Fruit fly (Drosophila melanogaster) whole organism, embryonic: ENCODE data around the gene put.
A peak's percentile ranks its signal among the peaks of the same experiment; 100 is the strongest.

Experiments used
- CG10147 ChIP-seq: fragments of 200-800 bp; sonication (Bioruptor generic); optimal IDR thresholded peaks from 2 replicates; lab custom pipeline; 2019; ENCODE audit warnings: missing biosample characterization, mild to moderate bottlenecking, missing genetic modification characterization, moderate library complexity
- CG10274 ChIP-seq: fragments of 200-800 bp; sonication (Bioruptor generic); optimal IDR thresholded peaks from 3 replicates; lab custom pipeline; 2017; ENCODE audit warnings: missing biosample characterization, mild to moderate bottlenecking, missing genetic modification characterization
- CG10543 ChIP-seq: fragments of 200-800 bp; sonication (Bioruptor generic); optimal IDR thresholded peaks from 3 replicates; lab custom pipeline; 2017; ENCODE audit warnings: missing biosample characterization, mild to moderate bottlenecking, missing genetic modification characterization, moderate library complexity
- CG11085 ChIP-seq: fragments of 200-800 bp; sonication (Bioruptor generic); IDR thresholded peaks from 2 replicates; pipeline ENCODE4 v1.3.6; 2022; ENCODE audit warnings: missing biosample characterization, missing genetic modification characterization
- CG11456 ChIP-seq: fragments of 200-800 bp; sonication (Bioruptor generic); IDR thresholded peaks from 3 replicates; pipeline ENCODE4 v1.3.6; 2022; ENCODE audit warnings: missing biosample characterization, missing genetic modification characterization
- CG13287 ChIP-seq: fragments of 200-800 bp; sonication (Bioruptor generic); IDR thresholded peaks from 2 replicates; pipeline ENCODE4 v1.3.6; 2022; ENCODE audit warnings: missing biosample characterization, missing genetic modification characterization; ENCODE audit not compliant: partially characterized antibody
- CG15011 ChIP-seq: fragments of 200-800 bp; sonication (Bioruptor generic); optimal IDR thresholded peaks from 3 replicates; lab custom pipeline; 2018; ENCODE audit warnings: missing biosample characterization, mild to moderate bottlenecking, missing genetic modification characterization
- CG32532 ChIP-seq: fragments of 200-800 bp; sonication (Bioruptor generic); IDR thresholded peaks from 2 replicates; pipeline ENCODE4 v1.3.6; 2022; ENCODE audit warnings: missing biosample characterization, missing genetic modification characterization
- CG32772 ChIP-seq: fragments of 200-800 bp; sonication (Bioruptor generic); IDR thresholded peaks from 2 replicates; pipeline ENCODE4 v1.3.6; 2022; ENCODE audit warnings: missing biosample characterization, missing genetic modification characterization
- CG33557 ChIP-seq: fragments of 200-800 bp; sonication (Bioruptor generic); optimal IDR thresholded peaks from 2 replicates; lab custom pipeline; 2019; ENCODE audit warnings: missing biosample characterization, mild to moderate bottlenecking, missing genetic modification characterization, moderate library complexity
- CG3838 ChIP-seq: fragments of 200-800 bp; sonication (Bioruptor generic); optimal IDR thresholded peaks from 3 replicates; lab custom pipeline; 2016; ENCODE audit warnings: missing biosample characterization, missing genetic modification characterization
- CG42726 ChIP-seq: fragments of 200-800 bp; sonication (Bioruptor generic); IDR thresholded peaks from 2 replicates; pipeline ENCODE4 v1.3.6; 2022; ENCODE audit warnings: missing biosample characterization, missing genetic modification characterization; ENCODE audit not compliant: partially characterized antibody
- CG4328 ChIP-seq: fragments of 200-800 bp; sonication (Bioruptor generic); optimal IDR thresholded peaks from 3 replicates; lab custom pipeline; 2017; ENCODE audit warnings: missing biosample characterization, missing genetic modification reagents, missing genetic modification characterization
- CG4820 ChIP-seq: fragments of 200-800 bp; sonication (Bioruptor generic); optimal IDR thresholded peaks from 3 replicates; lab custom pipeline; 2016; ENCODE audit warnings: missing biosample characterization, missing genetic modification characterization
- CG6765 ChIP-seq: fragments of 200-800 bp; sonication (Bioruptor generic); optimal IDR thresholded peaks from 3 replicates; lab custom pipeline; 2017; ENCODE audit warnings: missing biosample characterization, mild to moderate bottlenecking, missing genetic modification characterization
- CG8478 ChIP-seq: fragments of >200 bp; optimal IDR thresholded peaks from 2 replicates; lab custom pipeline; 2018
- CG9817 ChIP-seq: fragments of 200-800 bp; sonication (Bioruptor generic); optimal IDR thresholded peaks from 2 replicates; lab custom pipeline; 2018; ENCODE audit warnings: missing biosample characterization, mild to moderate bottlenecking, missing genetic modification characterization, moderate library complexity
- CkIIα-i1 ChIP-seq: fragments of 200-800 bp; sonication (Bioruptor generic); IDR thresholded peaks from 2 replicates; pipeline ENCODE4 v1.3.6; 2022; ENCODE audit warnings: missing biosample characterization, missing genetic modification characterization
- D ChIP-seq, 2 experiments: fragments of 200-800 bp in 1 of 2; fragments of >200 bp in 1 of 2; sonication (Bioruptor generic) in 1 of 2; optimal IDR thresholded peaks; 2 replicates in 1 of 2; 3 replicates in 1 of 2; lab custom pipeline; 2017; ENCODE audit warnings: mild to moderate bottlenecking in 1 of 2, missing biosample characterization in 1 of 2, missing genetic modification characterization in 1 of 2, missing genetic modification reagents in 1 of 2
- Deaf1 ChIP-seq: fragments of 200-800 bp; optimal IDR thresholded peaks from 3 replicates; lab custom pipeline; 2019; ENCODE audit warnings: missing biosample characterization, mild to moderate bottlenecking, missing genetic modification characterization, moderate library complexity
- Dek ChIP-seq: fragments of 200-800 bp; sonication (Bioruptor generic); optimal IDR thresholded peaks from 3 replicates; lab custom pipeline; 2019; ENCODE audit warnings: missing biosample characterization, mild to moderate bottlenecking, missing genetic modification characterization, moderate library complexity
- Drgx ChIP-seq: fragments of 200-800 bp; sonication (Bioruptor generic); IDR thresholded peaks from 2 replicates; pipeline ENCODE4 v1.3.6; 2022; ENCODE audit warnings: missing biosample characterization, missing genetic modification characterization
- Elba2 ChIP-seq: fragments of 200-800 bp; sonication (Bioruptor generic); optimal IDR thresholded peaks from 3 replicates; lab custom pipeline; 2016; ENCODE audit warnings: missing biosample characterization, missing genetic modification characterization
- Ets65A ChIP-seq: fragments of 200-800 bp; sonication (Bioruptor generic); peaks from one replicate; lab custom pipeline; 2016; ENCODE audit warnings: missing biosample characterization, missing genetic modification characterization
- HLH54F ChIP-seq: fragments of 200-800 bp; sonication (Bioruptor generic); optimal IDR thresholded peaks from 3 replicates; lab custom pipeline; 2016; ENCODE audit warnings: missing biosample characterization, missing genetic modification characterization
- HmgZ ChIP-seq: fragments of 200-800 bp; sonication (Bioruptor generic); optimal IDR thresholded peaks from 2 replicates; lab custom pipeline; 2018; ENCODE audit warnings: missing biosample characterization, mild to moderate bottlenecking, missing genetic modification characterization
- NC2β ChIP-seq: fragments of 200-800 bp; sonication (Bioruptor generic); optimal IDR thresholded peaks from 2 replicates; lab custom pipeline; 2016; ENCODE audit warnings: missing biosample characterization, missing genetic modification characterization
- Pdp1 ChIP-seq, 2 experiments: fragments of 200-800 bp; sonication (Bioruptor generic); optimal IDR thresholded peaks; 3 replicates each; lab custom pipeline; 2016; ENCODE audit warnings: missing biosample characterization in 2 of 2, missing genetic modification characterization in 2 of 2, mild to moderate bottlenecking in 1 of 2, moderate library complexity in 1 of 2
- Rfx ChIP-seq: fragments of 200-800 bp; sonication (Bioruptor generic); IDR thresholded peaks from 2 replicates; pipeline ENCODE4 v1.3.6; 2022; ENCODE audit warnings: missing biosample characterization, missing genetic modification characterization
- da ChIP-seq: fragments of 200-800 bp; sonication (Bioruptor generic); optimal IDR thresholded peaks from 2 replicates; lab custom pipeline; 2016; ENCODE audit warnings: missing biosample characterization, missing genetic modification characterization
- danr ChIP-seq: fragments of 200-800 bp; sonication (Bioruptor generic); IDR thresholded peaks from 2 replicates; pipeline ENCODE4 v1.3.6; 2022; ENCODE audit warnings: missing biosample characterization, missing genetic modification characterization
- disco-r ChIP-seq: fragments of 200-800 bp; sonication (Bioruptor generic); optimal IDR thresholded peaks from 2 replicates; lab custom pipeline; 2016; ENCODE audit warnings: missing biosample characterization, missing genetic modification characterization
- esg ChIP-seq: fragments of 200-800 bp; sonication (Bioruptor generic); conservative IDR thresholded peaks from 2 replicates; pipeline ENCODE4 v1.3.6; 2022; ENCODE audit warnings: missing biosample characterization, missing genetic modification characterization
- fu2 ChIP-seq: fragments of 200-800 bp; sonication (Bioruptor generic); optimal IDR thresholded peaks from 2 replicates; lab custom pipeline; 2016; ENCODE audit warnings: missing biosample characterization, missing genetic modification characterization
- gcm ChIP-seq: fragments of 200-800 bp; sonication (Bioruptor generic); optimal IDR thresholded peaks from 2 replicates; lab custom pipeline; 2019; ENCODE audit warnings: missing biosample characterization, mild to moderate bottlenecking, missing genetic modification characterization, moderate library complexity
- ken ChIP-seq: fragments of 200-800 bp; sonication (Bioruptor generic); IDR thresholded peaks from 3 replicates; pipeline ENCODE4 v1.3.6; 2022; ENCODE audit warnings: missing biosample characterization, missing genetic modification characterization
- kni ChIP-seq: fragments of 200-800 bp; sonication (Bioruptor generic); optimal IDR thresholded peaks from 3 replicates; lab custom pipeline; 2017; ENCODE audit warnings: mild to moderate bottlenecking, missing biosample characterization, missing genetic modification reagents, missing genetic modification characterization
- knrl ChIP-seq: fragments of 200-800 bp; sonication (Bioruptor generic); IDR thresholded peaks from 3 replicates; pipeline ENCODE4 v1.3.6; 2022; ENCODE audit warnings: missing biosample characterization, missing genetic modification characterization; ENCODE audit not compliant: partially characterized antibody
- nerfin-1 ChIP-seq: fragments of 200-800 bp; sonication (Bioruptor generic); optimal IDR thresholded peaks from 3 replicates; lab custom pipeline; 2019; ENCODE audit warnings: missing biosample characterization, mild to moderate bottlenecking, missing genetic modification characterization, moderate library complexity
- nom ChIP-seq: fragments of 200-800 bp; sonication (Bioruptor generic); optimal IDR thresholded peaks from 2 replicates; lab custom pipeline; 2017; ENCODE audit warnings: missing biosample characterization, missing genetic modification characterization, mild to moderate bottlenecking, moderate library complexity, missing genetic modification reagents
- oc ChIP-seq: fragments of 200-800 bp; sonication (Bioruptor generic); optimal IDR thresholded peaks from 2 replicates; lab custom pipeline; 2018; ENCODE audit warnings: missing biosample characterization, mild to moderate bottlenecking, missing genetic modification characterization, moderate library complexity
- pb ChIP-seq: fragments of 200-800 bp; sonication (Bioruptor generic); optimal IDR thresholded peaks from 3 replicates; lab custom pipeline; 2016; ENCODE audit warnings: missing biosample characterization, missing genetic modification characterization
- pita ChIP-seq: fragments of 200-800 bp; sonication (Bioruptor generic); optimal IDR thresholded peaks from 2 replicates; lab custom pipeline; 2017; ENCODE audit warnings: missing biosample characterization, mild to moderate bottlenecking, missing genetic modification characterization
- run ChIP-seq: fragments of 200-800 bp; sonication (Bioruptor generic); optimal IDR thresholded peaks from 3 replicates; lab custom pipeline; 2018; ENCODE audit warnings: missing biosample characterization, mild to moderate bottlenecking, missing genetic modification characterization
- schlank ChIP-seq: fragments of 200-800 bp; sonication (Bioruptor generic); optimal IDR thresholded peaks from 2 replicates; lab custom pipeline; 2018; ENCODE audit warnings: missing biosample characterization, mild to moderate bottlenecking, missing genetic modification characterization
- scrt ChIP-seq: fragments of 200-800 bp; sonication (Bioruptor generic); optimal IDR thresholded peaks from 2 replicates; lab custom pipeline; 2018; ENCODE audit warnings: missing biosample characterization, mild to moderate bottlenecking, missing genetic modification characterization, moderate library complexity
- sd ChIP-seq: fragments of 200-800 bp; sonication (Bioruptor generic); optimal IDR thresholded peaks from 3 replicates; lab custom pipeline; 2018; ENCODE audit warnings: missing biosample characterization, mild to moderate bottlenecking, missing genetic modification characterization, moderate library complexity
- toy ChIP-seq: fragments of 200-800 bp; sonication (Bioruptor generic); IDR thresholded peaks from 2 replicates; pipeline ENCODE4 v1.3.6; 2022; ENCODE audit warnings: missing biosample characterization, missing genetic modification characterization

put gene

DNA sequence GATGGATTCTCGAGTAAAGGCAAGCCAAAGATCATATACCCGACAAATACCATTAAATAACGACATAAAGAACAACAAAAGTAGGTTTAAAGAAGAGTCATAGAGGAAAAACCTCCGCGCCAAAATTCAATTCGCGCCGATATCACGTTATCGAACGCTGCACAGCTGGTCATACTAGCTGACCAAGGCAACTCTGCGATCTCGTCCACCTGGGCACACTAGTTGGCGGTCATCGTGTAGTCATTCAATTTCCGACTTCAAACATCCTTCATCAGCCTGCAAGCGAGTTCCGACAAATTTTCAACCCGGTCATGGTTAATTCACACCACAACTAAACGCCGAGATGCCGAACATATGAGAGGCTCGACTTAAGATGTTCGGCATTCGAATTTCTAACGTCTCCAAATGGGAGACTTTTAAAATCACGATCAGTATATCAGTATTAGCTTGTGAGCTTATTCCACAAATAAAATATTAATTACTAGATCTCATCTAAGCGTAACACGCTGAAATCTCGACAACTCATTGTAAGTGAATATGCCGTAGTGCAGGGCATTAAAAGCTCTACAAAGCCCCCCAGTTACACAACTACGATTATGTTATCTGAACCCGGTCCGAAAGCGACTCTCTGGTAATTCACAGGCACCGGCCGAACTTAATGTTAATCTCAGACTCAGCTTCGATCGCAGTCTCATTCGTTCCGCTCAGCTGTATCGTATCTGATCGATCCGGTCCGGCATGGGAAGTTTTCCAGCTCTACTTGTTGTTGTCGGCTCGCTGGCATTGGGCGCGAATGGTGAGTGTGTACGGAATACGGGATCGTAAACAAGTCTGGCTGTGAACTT is 31.5 kb upstream of the put start, which contains the start of gene CG3505:
Gene CG3505 (plus strand): TSS at position 688 of the 845 bp plus-strand sequence.
- TF ChIP-seq scrt (GFP tag; lab: Kevin White, UChicago) (no peak), pb (GFP tag; lab: Kevin White, UChicago) (no peak), CG10274 (GFP tag; lab: Kevin White, UChicago) (peak; percentile 78), CG13287 (GFP tag; lab: Robert Waterston, UW) (peak; percentile 50), Elba2 (GFP tag; lab: Kevin White, UChicago) (no peak), HmgZ (peak; percentile 56), CG11085 (no peak), toy (GFP tag; lab: Robert Waterston, UW) (no peak), oc (tag; lab: Kevin White, UChicago) (peak; percentile 33), CG3838 (GFP tag; lab: Kevin White, UChicago) (no peak), Dek (peak; percentile 46), Drgx (peak; percentile 64; the same call in 1 of the 2 replicates), CG15011 (GFP tag; lab: Kevin White, UChicago) (peak; percentile 42), da (GFP tag; lab: Kevin White, UChicago) (no peak), CG32772 (GFP tag; lab: Robert Waterston, UW) (no peak), NC2β (peak; percentile 38), HLH54F (no peak), pita (GFP tag; lab: Kevin White, UChicago) (no peak), D (optimal IDR thresholded peaks at IDR 0.05; lab: Kevin White, UChicago) (no peak), D (GFP tag; optimal IDR thresholded peaks at IDR 0.05; lab: Kevin White, UChicago) (no peak), gcm (peak; percentile 5), nom (GFP tag; lab: Kevin White, UChicago) (no peak), CG4328 (GFP tag; lab: Kevin White, UChicago) (peak; percentile 40), CG10543 (GFP tag; lab: Kevin White, UChicago) (peak; percentile 72), CG9817 (tag; lab: Kevin White, UChicago) (peak; percentile 34), danr (GFP tag; lab: Robert Waterston, UW) (no peak), sd (tag; lab: Kevin White, UChicago) (no peak), CG6765 (GFP tag; lab: Kevin White, UChicago) (no peak), fu2 (GFP tag; lab: Kevin White, UChicago) (no peak), run (tag; lab: Kevin White, UChicago) (peak; percentile 29), CG42726 (GFP tag; lab: Robert Waterston, UW) (0 out of 2 replicates have a peak, but pooled peaks have one; percentile 48), ken (peak; percentile 40; the same call in 1 of the 3 replicates), esg (GFP tag; lab: Robert Waterston, UW) (no peak), CG10147 (GFP tag; lab: Kevin White, UChicago) (peak; percentile 24), Rfx (GFP tag; lab: Robert Waterston, UW) (peak; percentile 50), kni (peak; percentile 10), schlank (tag; lab: Kevin White, UChicago) (no peak), CkIIα-i1 (no peak), Deaf1 (tag; lab: Kevin White, UChicago) (no peak), CG4820 (GFP tag; lab: Kevin White, UChicago) (peak; percentile 9), CG8478 (lab: Kevin White, UChicago) (no peak), Ets65A (no peak), disco-r (GFP tag; lab: Kevin White, UChicago) (no peak), CG11456 (no peak), Pdp1 (GFP tag; optimal IDR thresholded peaks at IDR 0.05; lab: Kevin White, UChicago) (peak; percentile 26 to 96), CG32532 (peak; percentile 54; the same call in 1 of the 2 replicates), CG33557 (no peak), knrl (GFP tag; lab: Robert Waterston, UW) (peak; percentile 42; the same call in 1 of the 3 replicates), nerfin-1 (peak; percentile 25)
